Worm (Caenorhabditis elegans) whole organism, L2 larva: ENCODE results near the gene T16G12.3.
"Not testable (repeated sequence)": the region's sequence is repeated elsewhere in the genome, so short reads cannot be mapped to it uniquely, and the experiment has no call there.

Experiments
- C34F6.9 ChIP-seq: fragments of 150-350 bp; optimal IDR thresholded peaks from 2 replicates; lab custom pipeline; 2014; ENCODE audit warnings: missing biosample characterization, missing genetic modification characterization
- F13H6.1 ChIP-seq: sonication (generic microtip); optimal IDR thresholded peaks from 2 replicates; lab custom pipeline; 2016; ENCODE audit warnings: missing genetic modification characterization, missing compliant biosample characterization
- R02D3.7 ChIP-seq: fragments of 150-350 bp; optimal IDR thresholded peaks from 2 replicates; lab custom pipeline; 2014; ENCODE audit warnings: missing biosample characterization, missing genetic modification characterization
- Y55F3AM.14 ChIP-seq: fragments of 200-800 bp; sonication (Bioruptor generic); optimal IDR thresholded peaks from 2 replicates; lab custom pipeline; 2018; ENCODE audit warnings: mild to moderate bottlenecking, missing genetic modification characterization, missing compliant biosample characterization
- aly-2 ChIP-seq: fragments of 150-350 bp; optimal IDR thresholded peaks from 2 replicates; lab custom pipeline; 2014; ENCODE audit warnings: missing biosample characterization, missing genetic modification characterization
- ama-1 ChIP-seq: fragments of 150-350 bp; optimal IDR thresholded peaks from 2 replicates; lab custom pipeline; 2018; ENCODE audit warnings: inconsistent platforms
- blmp-1 ChIP-seq: sonication (generic microtip); optimal IDR thresholded peaks from 2 replicates; lab custom pipeline; 2017; ENCODE audit warnings: missing genetic modification characterization, mild to moderate bottlenecking, missing compliant biosample characterization, antibody characterized with exemption, moderate library complexity; ENCODE audit not compliant: insufficient read depth
- ceh-16 ChIP-seq: fragments of 150-350 bp; optimal IDR thresholded peaks from 2 replicates; lab custom pipeline; 2014; ENCODE audit warnings: missing biosample characterization, missing genetic modification characterization
- ceh-82 ChIP-seq: fragments of 150-350 bp; optimal IDR thresholded peaks from 2 replicates; lab custom pipeline; 2014; ENCODE audit warnings: missing biosample characterization, missing genetic modification characterization
- crh-2 ChIP-seq: sonication (generic microtip); optimal IDR thresholded peaks from 2 replicates; lab custom pipeline; 2017; ENCODE audit warnings: missing biosample characterization, missing genetic modification characterization
- egl-27 ChIP-seq: sonication (generic microtip); optimal IDR thresholded peaks from 3 replicates; lab custom pipeline; 2017; ENCODE audit warnings: missing biosample characterization, missing genetic modification reagents, missing genetic modification characterization
- elt-1 ChIP-seq: fragments of 150-350 bp; optimal IDR thresholded peaks from 2 replicates; lab custom pipeline; 2014; ENCODE audit warnings: missing biosample characterization, missing genetic modification characterization
- elt-3 ChIP-seq: sonication (generic microtip); optimal IDR thresholded peaks from 2 replicates; lab custom pipeline; 2017; ENCODE audit warnings: missing biosample characterization, missing genetic modification characterization
- fos-1 ChIP-seq: fragments of 150-350 bp; optimal IDR thresholded peaks from 2 replicates; lab custom pipeline; 2014; ENCODE audit warnings: missing biosample characterization, missing genetic modification characterization
- gmeb-1 ChIP-seq: fragments of 150-350 bp; optimal IDR thresholded peaks from 2 replicates; lab custom pipeline; 2014; ENCODE audit warnings: missing biosample characterization, missing genetic modification characterization
- lin-11 ChIP-seq: fragments of 150-350 bp; sonication (generic microtip); optimal IDR thresholded peaks from 2 replicates; lab custom pipeline; 2014; ENCODE audit warnings: missing biosample characterization, missing genetic modification characterization, inconsistent platforms, mixed read lengths
- lin-13 ChIP-seq: fragments of 150-350 bp; optimal IDR thresholded peaks from 2 replicates; lab custom pipeline; 2014; ENCODE audit warnings: missing biosample characterization, missing genetic modification reagents, missing genetic modification characterization
- lin-39 ChIP-seq: fragments of 150-350 bp; optimal IDR thresholded peaks from 2 replicates; lab custom pipeline; 2014; ENCODE audit warnings: missing biosample characterization, missing genetic modification reagents, missing genetic modification characterization
- lsy-2 ChIP-seq, 2 experiments: fragments of 150-350 bp in 1 of 2; sonication (generic microtip) in 1 of 2; optimal IDR thresholded peaks; 2 replicates each; lab custom pipeline; 2014 to 2017; ENCODE audit warnings: missing biosample characterization in 2 of 2, missing genetic modification characterization in 2 of 2
- mab-5 ChIP-seq: fragments of 150-350 bp; optimal IDR thresholded peaks from 2 replicates; lab custom pipeline; 2014; ENCODE audit warnings: missing biosample characterization, missing genetic modification characterization
- mbf-1 ChIP-seq: sonication (generic microtip); optimal IDR thresholded peaks from 2 replicates; lab custom pipeline; 2017; ENCODE audit warnings: missing biosample characterization, missing genetic modification characterization
- mdl-1 ChIP-seq, 2 experiments: fragments of 150-350 bp in 1 of 2; sonication (generic microtip) in 1 of 2; optimal IDR thresholded peaks; 2 replicates each; lab custom pipeline; 2017; ENCODE audit warnings: missing biosample characterization in 2 of 2, missing genetic modification characterization in 2 of 2
- nhr-10 ChIP-seq: sonication (generic microtip); optimal IDR thresholded peaks from 2 replicates; lab custom pipeline; 2017; ENCODE audit warnings: missing biosample characterization, missing genetic modification characterization
- nhr-11 ChIP-seq: fragments of 150-350 bp; optimal IDR thresholded peaks from 2 replicates; lab custom pipeline; 2014; ENCODE audit warnings: missing biosample characterization, missing genetic modification characterization
- nhr-12 ChIP-seq: fragments of 150-350 bp; optimal IDR thresholded peaks from 2 replicates; lab custom pipeline; 2014; ENCODE audit warnings: missing biosample characterization, missing genetic modification characterization
- nhr-129 ChIP-seq: fragments of 150-350 bp; optimal IDR thresholded peaks from 2 replicates; lab custom pipeline; 2014; ENCODE audit warnings: missing biosample characterization, missing genetic modification characterization
- nhr-21 ChIP-seq: fragments of 150-350 bp; optimal IDR thresholded peaks from 2 replicates; lab custom pipeline; 2014; ENCODE audit warnings: missing biosample characterization, missing genetic modification characterization
- nhr-23 ChIP-seq: fragments of 150-350 bp; optimal IDR thresholded peaks from 2 replicates; lab custom pipeline; 2014; ENCODE audit warnings: missing biosample characterization, missing genetic modification reagents, missing genetic modification characterization
- nhr-25 ChIP-seq: fragments of 150-350 bp; sonication (generic microtip); optimal IDR thresholded peaks from 3 replicates; lab custom pipeline; 2014; ENCODE audit warnings: missing biosample characterization, missing genetic modification characterization
- sem-4 ChIP-seq: fragments of 150-350 bp; optimal IDR thresholded peaks from 2 replicates; lab custom pipeline; 2014; ENCODE audit warnings: missing biosample characterization, missing genetic modification reagents, missing genetic modification characterization
- skn-1 ChIP-seq: sonication (generic microtip); optimal IDR thresholded peaks from 2 replicates; lab custom pipeline; 2017; ENCODE audit warnings: missing biosample characterization, missing genetic modification characterization
- sma-3 ChIP-seq: sonication (generic microtip); optimal IDR thresholded peaks from 2 replicates; lab custom pipeline; 2016; ENCODE audit warnings: missing genetic modification reagents, missing genetic modification characterization, missing compliant biosample characterization
- sma-9 ChIP-seq, 2 experiments: fragments of 150-350 bp in 1 of 2; sonication (generic microtip) in 1 of 2; optimal IDR thresholded peaks; 2 replicates each; lab custom pipeline; 2014 to 2016; ENCODE audit warnings: missing genetic modification characterization in 2 of 2, mild to moderate bottlenecking in 1 of 2, missing biosample characterization in 1 of 2, missing compliant biosample characterization in 1 of 2, missing genetic modification reagents in 1 of 2, moderate library complexity in 1 of 2
- snpc-4 ChIP-seq: fragments of 150-350 bp; optimal IDR thresholded peaks from 2 replicates; lab custom pipeline; 2014; ENCODE audit warnings: missing biosample characterization, missing genetic modification characterization
- unc-39 ChIP-seq: fragments of 150-350 bp; optimal IDR thresholded peaks from 2 replicates; lab custom pipeline; 2014; ENCODE audit warnings: missing biosample characterization, missing genetic modification characterization
- unc-55 ChIP-seq: fragments of 150-350 bp; sonication (generic microtip); optimal IDR thresholded peaks from 3 replicates; lab custom pipeline; 2014; ENCODE audit warnings: missing biosample characterization, missing genetic modification reagents, missing genetic modification characterization
- unc-62 ChIP-seq: fragments of 150-350 bp; optimal IDR thresholded peaks from 2 replicates; lab custom pipeline; 2014; ENCODE audit warnings: missing biosample characterization, missing genetic modification reagents, missing genetic modification characterization
- zag-1 ChIP-seq: fragments of 150-350 bp; optimal IDR thresholded peaks from 2 replicates; lab custom pipeline; 2014; ENCODE audit warnings: missing biosample characterization, missing genetic modification characterization
- ztf-1 ChIP-seq: fragments of 200-800 bp; sonication (Bioruptor generic); conservative IDR thresholded peaks from 2 replicates; pipeline ENCODE4 v1.3.6; 2022; ENCODE audit warnings: missing genetic modification characterization, missing compliant biosample characterization
- ztf-11 ChIP-seq: sonication (generic microtip); optimal IDR thresholded peaks from 2 replicates; lab custom pipeline; 2017; ENCODE audit warnings: missing biosample characterization, missing genetic modification characterization

Gene T16G12.3

ce11 chrIII:10053312-10053711 lies 2.9 kb downstream of the T16G12.3 start, which contains the start of gene T16G12.12:
TSS of gene T16G12.12 (plus strand) at chrIII:10053612.
- not testable (repeated sequence) for TF ChIP-seq nhr-10 (tag; lab: Kevin White, UChicago); elt-3 (tag; lab: Kevin White, UChicago); Y55F3AM.14

ce11 chrIII:10056033-10056432 lies 5.6 kb downstream of the T16G12.3 start, which contains the start of gene T16G12.10:
TSS of gene T16G12.10 (minus strand) at chrIII:10056133.
- TF ChIP-seq mab-5 (tag; lab: Kevin White, UChicago) (no peak), R02D3.7 (tag; lab: Kevin White, UChicago) (no peak), unc-39 (tag; lab: Kevin White, UChicago) (no peak), blmp-1 (tag; lab: Kevin White, UChicago) (no peak), Y55F3AM.14 (no peak), sem-4 (tag; lab: Kevin White, UChicago) (no peak), F13H6.1 (tag; lab: Kevin White, UChicago) (no peak), egl-27 (tag; lab: Kevin White, UChicago) (no peak), nhr-12 (tag; lab: Kevin White, UChicago) (no peak), lsy-2 (tag; optimal IDR thresholded peaks at IDR 0.05; lab: Kevin White, UChicago) (no peak)

ce11 chrIII:10057518-10057917 lies 7.1 kb downstream of the T16G12.3 start, which contains the start of gene T16G12.4:
TSS of gene T16G12.4 (plus strand) at chrIII:10057818.
- TF ChIP-seq lin-39 (tag; lab: Kevin White, UChicago) (no peak), ama-1 (lab: Kevin White, UChicago) (no peak), nhr-21 (tag; lab: Kevin White, UChicago) (no peak), ceh-82 (tag; lab: Kevin White, UChicago) (no peak), aly-2 (tag; lab: Kevin White, UChicago) (no peak), R02D3.7 (tag; lab: Kevin White, UChicago) (no peak), ceh-16 (no peak), F13H6.1 (tag; lab: Kevin White, UChicago) (no peak)

- TF ChIP-seq ztf-1 (GFP tag; lab: Robert Waterston, UW) (no peak), Y55F3AM.14 (no peak), lin-11 (tag; lab: Kevin White, UChicago) (no peak), skn-1 (tag; lab: Kevin White, UChicago) (no peak), nhr-25 (no peak), mdl-1 (tag; optimal IDR thresholded peaks at IDR 0.05; lab: Kevin White, UChicago) (no peak), ama-1 (lab: Kevin White, UChicago) (no peak), nhr-11 (no peak), unc-62 (no peak), lin-13 (no peak), zag-1 (tag; lab: Kevin White, UChicago) (no peak)
Observed at ce11 chrIII:10059002-10059401, 8.6 kb downstream of the T16G12.3 start, which contains the start of gene T16G12.8. TSS of gene T16G12.8 (plus strand) at chrIII:10059302.

- no peak for TF ChIP-seq nhr-23
- TF ChIP-seq ceh-82 (tag; lab: Kevin White, UChicago): no peak
- TF ChIP-seq zag-1 (tag; lab: Kevin White, UChicago): no peak
- no peak for TF ChIP-seq F13H6.1 (tag; lab: Kevin White, UChicago)
- TF ChIP-seq C34F6.9 (tag; lab: Kevin White, UChicago): no peak
- TF ChIP-seq sem-4 (tag; lab: Kevin White, UChicago): no peak
- no peak for TF ChIP-seq gmeb-1 (tag; lab: Kevin White, UChicago)
- TF ChIP-seq unc-39 (tag; lab: Kevin White, UChicago): no peak
- no peak for TF ChIP-seq snpc-4 (tag; lab: Kevin White, UChicago)
- no peak for TF ChIP-seq ztf-1 (GFP tag; lab: Robert Waterston, UW)
- no peak for TF ChIP-seq unc-55
- TF ChIP-seq skn-1 (tag; lab: Kevin White, UChicago): no peak
Observed at ce11 chrIII:10060573-10060972, 10.2 kb downstream of the T16G12.3 start, which contains the start of gene T16G12.13. TSS of gene T16G12.13 (plus strand) at chrIII:10060865.

- TF ChIP-seq F13H6.1 (tag; lab: Kevin White, UChicago) (peak; percentile 58), lin-39 (tag; lab: Kevin White, UChicago) (no peak), elt-1 (no peak), fos-1 (peak; percentile 21), egl-27 (tag; lab: Kevin White, UChicago) (no peak), ceh-82 (tag; lab: Kevin White, UChicago) (no peak), crh-2 (tag; lab: Kevin White, UChicago) (peak; percentile 4), mdl-1 (tag; optimal IDR thresholded peaks at IDR 0.05; lab: Kevin White, UChicago) (no peak), sem-4 (tag; lab: Kevin White, UChicago) (no peak), R02D3.7 (tag; lab: Kevin White, UChicago) (no peak), lsy-2 (tag; optimal IDR thresholded peaks at IDR 0.05; lab: Kevin White, UChicago) (peak in 1 of 2 experiments; percentile 47), C34F6.9 (tag; lab: Kevin White, UChicago) (peak; percentile 73), sma-9 (GFP tag; optimal IDR thresholded peaks at IDR 0.05; lab: Kevin White, UChicago) (peak; percentile 68), sma-9 (tag; optimal IDR thresholded peaks at IDR 0.05; lab: Kevin White, UChicago) (no peak), sma-3 (GFP tag; lab: Kevin White, UChicago) (peak; percentile 63), nhr-129 (tag; lab: Kevin White, UChicago) (no peak), unc-62 (no peak), nhr-11 (no peak), gmeb-1 (tag; lab: Kevin White, UChicago) (peak; percentile 51), unc-55 (peak; percentile 54), ztf-11 (tag; lab: Kevin White, UChicago) (no peak), mbf-1 (no peak)
Observed at ce11 chrIII:10064140-10064539, 13.7 kb downstream of the T16G12.3 start, which contains the start of gene ekl-6. TSS of gene ekl-6 (plus strand) at chrIII:10064404.
